Fruit fly (Drosophila melanogaster) ovary, adult (tissue): Measurements from ENCODE around the gene CG3448.
A peak's percentile ranks its signal among the peaks of the same experiment; 100 is the strongest.

Experiments
- CG17801 ChIP-seq: fragments of 200-800 bp; optimal IDR thresholded peaks from 2 replicates; lab custom pipeline; 2019; ENCODE audit warnings: missing biosample characterization, mild to moderate bottlenecking, missing genetic modification characterization, moderate library complexity; ENCODE audit not compliant: partially characterized antibody

Gene CG3448

DNA sequence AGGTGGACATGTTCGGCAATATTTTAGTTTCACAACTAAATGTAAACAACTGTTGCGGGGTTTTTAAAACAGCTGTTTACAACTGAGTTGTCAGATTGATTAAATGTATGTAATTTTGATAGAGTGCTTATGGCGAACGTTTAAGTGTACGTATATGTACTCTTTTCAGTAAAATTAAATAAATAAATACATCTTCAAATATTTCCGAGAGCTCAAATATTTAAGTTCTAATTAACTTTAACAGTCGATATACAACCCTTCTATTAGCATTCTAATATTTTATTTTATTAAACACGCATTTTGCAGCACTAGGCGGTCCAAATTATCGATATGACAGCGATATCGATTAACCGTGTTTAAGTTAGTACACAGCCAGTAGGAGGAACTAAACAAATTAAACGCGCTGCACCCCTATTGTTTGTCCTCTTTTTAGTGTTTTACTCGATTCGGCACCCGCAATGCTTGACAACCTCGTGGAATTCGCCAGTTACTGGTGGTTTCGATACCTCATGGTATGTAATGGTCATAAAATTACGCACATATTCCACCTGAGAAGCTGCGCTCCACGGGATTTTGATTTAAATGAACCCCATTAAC lies at the start of gene CG3448, which contains the start of gene ghi:
TSS of gene CG3448 (minus strand) at position 51 of the 597 bp plus-strand sequence.
TSS of gene ghi (plus strand) at position 355 of the 597 bp plus-strand sequence.
- peak; percentile 73 for TF ChIP-seq CG17801 (GFP tag; lab: Kevin White, UChicago)

DNA sequence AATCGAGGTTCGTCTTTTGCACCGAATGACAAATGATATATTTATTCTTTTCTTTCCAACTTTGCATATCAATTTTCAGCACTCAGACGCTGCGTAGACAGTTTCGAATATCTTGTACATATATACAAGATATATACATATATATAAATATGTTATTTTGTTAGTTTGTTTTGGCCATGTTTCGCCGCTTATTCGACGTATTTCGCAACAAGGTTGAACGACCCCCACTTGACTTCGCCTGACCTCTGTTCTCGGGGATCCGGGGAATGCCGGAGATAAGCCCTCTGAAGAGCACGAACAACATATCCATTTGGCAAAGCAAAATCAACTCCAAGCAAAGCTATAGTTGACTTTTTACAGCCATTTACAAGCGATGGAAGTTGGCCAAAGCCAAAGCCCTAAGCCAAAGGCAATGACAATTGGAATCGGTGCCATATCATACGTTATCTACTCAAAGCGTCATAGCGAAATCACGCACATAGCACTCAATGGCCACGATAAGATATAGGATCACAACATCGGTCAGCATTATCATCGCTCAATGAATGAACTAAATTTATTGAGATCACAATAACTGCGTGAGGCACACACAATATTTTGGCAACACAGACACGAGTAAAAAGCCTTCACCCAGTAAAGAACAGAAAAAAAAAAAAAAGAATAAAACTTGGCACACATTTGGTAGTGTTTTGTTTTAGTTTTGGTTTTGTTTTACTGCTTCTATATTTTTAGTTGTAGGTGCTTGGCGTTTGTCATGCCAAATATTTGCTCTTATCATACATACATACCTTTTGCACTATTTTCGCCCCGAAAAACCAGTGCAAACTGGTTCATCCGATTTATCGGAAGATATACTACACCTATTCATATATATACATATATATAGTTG lies 48.8 kb upstream of the CG3448 start:
- TF ChIP-seq CG17801 (GFP tag; lab: Kevin White, UChicago): no peak

DNA sequence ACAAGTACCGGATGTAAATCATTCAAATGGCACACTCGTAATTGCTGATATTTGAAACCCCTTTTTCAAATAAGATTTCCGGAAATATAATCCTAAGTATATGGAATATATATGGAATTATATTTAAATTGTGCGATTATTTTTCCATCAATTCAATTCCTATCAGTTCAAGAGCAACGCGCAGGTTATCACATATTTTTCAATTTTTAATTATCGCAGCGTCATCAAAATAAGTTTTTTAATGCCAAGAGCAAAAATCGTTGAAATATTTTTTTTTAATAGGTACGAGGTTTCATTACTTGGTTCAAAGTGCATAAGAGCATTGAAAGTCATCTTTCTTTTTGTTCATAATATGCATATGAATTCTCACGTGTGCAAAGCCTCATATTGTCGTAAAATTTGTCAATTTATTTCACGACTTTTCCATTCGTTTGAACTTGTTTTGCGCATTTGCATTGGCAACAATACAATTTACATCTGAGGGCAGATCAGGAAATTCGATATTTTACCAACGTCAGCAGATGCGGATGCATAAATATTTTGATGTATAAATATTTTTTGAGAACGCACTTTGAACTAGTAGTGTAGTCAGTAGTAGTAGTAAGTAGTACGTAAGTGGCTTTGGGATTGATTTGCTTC lies 46.7 kb upstream of the CG3448 start:
- no peak for TF ChIP-seq CG17801 (GFP tag; lab: Kevin White, UChicago)

DNA sequence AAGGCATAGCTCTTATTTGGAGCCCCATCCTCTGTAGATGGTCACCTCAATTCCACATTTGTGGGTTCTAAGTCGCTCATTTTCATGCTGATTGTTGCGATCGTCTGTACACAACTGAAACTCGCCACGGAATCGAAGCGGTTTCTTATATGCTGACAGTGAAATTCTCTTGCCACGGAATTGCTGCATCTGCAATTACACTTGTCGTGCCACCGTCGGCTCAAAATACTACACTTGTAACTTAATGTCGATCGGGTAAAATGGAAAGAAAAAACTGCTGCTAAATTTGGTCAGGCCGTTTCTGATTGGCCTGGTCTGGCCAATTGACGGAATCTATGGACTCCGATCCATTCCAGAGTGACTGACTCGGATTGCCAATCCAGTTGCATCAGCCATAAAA lies 45.9 kb upstream of the CG3448 start:
- peak; percentile 78 for TF ChIP-seq CG17801 (GFP tag; lab: Kevin White, UChicago)

DNA sequence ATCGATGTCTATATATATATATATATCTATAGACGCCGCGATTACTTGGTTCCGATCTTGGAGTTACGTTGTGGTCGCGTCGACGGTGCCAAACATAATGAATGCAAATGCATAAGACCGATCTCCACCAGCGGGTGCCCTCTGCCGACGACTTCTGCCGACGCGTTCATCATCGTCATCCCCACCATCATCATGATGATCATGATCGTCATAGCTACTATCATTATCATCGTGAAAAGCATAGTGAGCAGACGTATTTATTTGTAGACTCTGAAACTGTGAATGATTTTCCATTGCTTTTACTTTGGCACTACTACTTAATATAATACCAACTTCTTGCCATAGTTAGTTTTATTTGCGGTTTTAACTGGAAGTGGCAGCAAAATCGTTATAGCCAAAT lies 40.7 kb upstream of the CG3448 start, which contains the start of gene CG32037:
TSS of gene CG32037 (minus strand) at position 101 of the 400 bp plus-strand sequence.
- TF ChIP-seq CG17801 (GFP tag; lab: Kevin White, UChicago): no peak

DNA sequence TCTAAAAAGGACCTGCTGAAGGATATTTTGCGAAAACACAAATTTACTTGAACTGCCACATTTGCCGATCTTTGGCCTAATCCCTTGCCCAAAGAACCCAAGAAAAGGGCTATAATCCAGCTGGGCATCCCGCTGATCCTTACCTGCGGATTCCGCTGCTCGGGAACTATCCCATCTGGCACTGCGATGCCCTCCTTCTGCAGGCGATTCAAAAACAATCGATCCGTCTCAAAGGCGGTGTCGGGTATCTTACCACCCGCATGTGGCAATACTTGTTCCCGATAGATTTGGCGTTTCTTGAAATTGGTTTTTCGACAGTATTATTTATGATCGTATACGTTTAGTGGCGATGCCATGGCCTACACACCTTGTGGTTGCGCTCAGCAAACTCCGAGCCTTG lies 40.0 kb upstream of the CG3448 start:
- TF ChIP-seq CG17801 (GFP tag; lab: Kevin White, UChicago): no peak

DNA sequence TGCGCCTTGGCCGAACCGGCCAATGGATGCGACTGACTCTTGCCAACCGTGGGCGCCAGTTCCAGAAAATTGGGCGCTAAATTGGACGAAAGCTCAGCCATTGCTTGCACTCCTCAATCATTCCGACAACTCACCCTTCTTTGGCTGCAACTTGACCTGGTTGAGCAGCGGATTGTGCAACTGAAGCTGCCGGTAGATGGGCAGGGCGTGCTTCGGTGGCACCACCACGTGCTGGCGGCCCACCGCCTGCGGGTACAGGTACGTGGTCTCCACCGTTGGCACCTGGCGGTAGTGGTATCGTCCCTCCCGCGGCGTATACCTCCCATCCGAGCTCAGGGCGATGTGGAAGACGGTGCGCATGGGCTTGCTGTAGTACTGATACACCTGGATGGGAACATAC lies 39.1 kb upstream of the CG3448 start:
- TF ChIP-seq CG17801 (GFP tag; lab: Kevin White, UChicago): no peak

DNA sequence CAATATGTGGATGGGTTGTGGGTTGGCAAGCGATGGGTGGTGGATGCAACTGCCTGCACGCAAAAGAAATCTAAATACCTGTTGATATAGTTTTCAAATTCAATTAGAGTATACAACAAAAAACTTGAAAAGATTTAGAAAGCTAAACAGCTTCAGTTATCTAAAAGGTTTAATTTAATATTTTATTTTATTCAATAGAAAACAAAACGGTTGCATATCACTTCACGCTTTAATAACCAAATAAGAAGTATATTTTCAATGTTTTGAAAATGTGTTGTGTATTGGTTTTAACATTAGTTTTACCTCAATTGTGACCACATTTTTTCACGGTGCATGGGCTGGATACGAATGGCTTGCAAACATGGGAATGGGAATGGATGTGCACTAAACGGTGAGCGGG lies 38.3 kb upstream of the CG3448 start:
- TF ChIP-seq CG17801 (GFP tag; lab: Kevin White, UChicago): no peak

DNA sequence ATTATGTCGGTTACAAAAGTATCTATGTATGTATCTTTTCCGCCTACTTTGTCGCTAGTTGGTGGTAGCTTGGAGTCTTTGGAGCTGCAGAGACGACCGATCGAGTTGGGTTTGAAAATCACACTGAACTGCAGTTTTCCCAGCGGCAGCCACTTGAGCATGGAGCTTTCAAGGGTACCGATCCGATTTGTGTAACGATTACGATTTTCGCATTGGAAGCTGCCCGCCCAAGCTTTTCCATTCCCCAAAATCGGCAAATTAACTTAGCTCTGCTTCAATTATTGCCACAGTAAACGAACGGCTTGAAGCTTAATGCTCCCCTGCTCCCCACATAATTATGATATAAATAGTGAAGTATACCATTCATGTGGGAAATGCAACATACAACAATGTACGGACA lies 37.8 kb upstream of the CG3448 start, which contains the start of gene CG32036:
TSS of gene CG32036 (minus strand) at position 101 of the 400 bp plus-strand sequence.
- no peak for TF ChIP-seq CG17801 (GFP tag; lab: Kevin White, UChicago)

DNA sequence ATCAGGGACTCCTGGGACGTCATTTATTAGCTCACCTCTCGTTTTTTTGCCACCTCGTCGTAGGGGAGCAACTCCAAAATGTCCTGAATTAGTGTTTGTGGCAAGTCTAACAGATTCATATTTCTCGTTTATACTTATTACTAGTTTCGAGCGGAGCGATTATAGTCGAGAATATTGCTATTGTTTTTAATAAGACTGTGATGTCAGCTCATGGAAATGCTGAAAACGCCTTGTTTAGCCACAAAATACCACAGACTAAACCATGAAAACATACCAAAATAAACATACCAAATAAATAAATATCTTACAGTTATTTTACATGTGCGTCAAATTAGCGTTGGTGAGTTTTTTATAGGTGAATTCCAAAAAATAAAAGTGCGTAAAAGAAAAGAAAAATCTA lies 36.2 kb upstream of the CG3448 start, which contains the start of gene pall:
TSS of gene pall (minus strand) at position 205 of the 400 bp plus-strand sequence.
- peak; percentile 28 for TF ChIP-seq CG17801 (GFP tag; lab: Kevin White, UChicago)

DNA sequence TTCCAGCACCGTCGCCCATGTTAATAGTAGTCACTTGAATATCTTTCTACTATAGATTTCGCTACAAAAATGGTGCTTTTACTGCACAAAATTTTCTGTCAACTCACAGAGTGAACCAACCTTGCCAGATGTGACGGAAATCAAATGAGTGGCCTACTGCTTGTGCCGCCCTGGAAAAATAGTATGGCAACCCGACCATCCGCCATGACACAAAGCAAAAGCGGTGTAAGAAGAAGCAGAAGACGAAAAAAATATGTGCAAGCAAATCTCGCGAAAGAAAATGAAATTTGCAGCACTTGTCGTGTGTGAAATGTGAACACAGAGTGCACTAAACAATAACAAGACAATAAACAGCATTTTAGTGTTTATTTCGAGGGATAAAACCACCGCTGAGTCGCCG lies 25.5 kb upstream of the CG3448 start, which contains the start of the genes Uch-L5 and Jarid2:
TSS of gene Uch-L5 (minus strand) at position 137 of the 400 bp plus-strand sequence.
TSS of gene Jarid2 (plus strand) at position 210 of the 400 bp plus-strand sequence.
- peak; percentile 79 for TF ChIP-seq CG17801 (GFP tag; lab: Kevin White, UChicago)

DNA sequence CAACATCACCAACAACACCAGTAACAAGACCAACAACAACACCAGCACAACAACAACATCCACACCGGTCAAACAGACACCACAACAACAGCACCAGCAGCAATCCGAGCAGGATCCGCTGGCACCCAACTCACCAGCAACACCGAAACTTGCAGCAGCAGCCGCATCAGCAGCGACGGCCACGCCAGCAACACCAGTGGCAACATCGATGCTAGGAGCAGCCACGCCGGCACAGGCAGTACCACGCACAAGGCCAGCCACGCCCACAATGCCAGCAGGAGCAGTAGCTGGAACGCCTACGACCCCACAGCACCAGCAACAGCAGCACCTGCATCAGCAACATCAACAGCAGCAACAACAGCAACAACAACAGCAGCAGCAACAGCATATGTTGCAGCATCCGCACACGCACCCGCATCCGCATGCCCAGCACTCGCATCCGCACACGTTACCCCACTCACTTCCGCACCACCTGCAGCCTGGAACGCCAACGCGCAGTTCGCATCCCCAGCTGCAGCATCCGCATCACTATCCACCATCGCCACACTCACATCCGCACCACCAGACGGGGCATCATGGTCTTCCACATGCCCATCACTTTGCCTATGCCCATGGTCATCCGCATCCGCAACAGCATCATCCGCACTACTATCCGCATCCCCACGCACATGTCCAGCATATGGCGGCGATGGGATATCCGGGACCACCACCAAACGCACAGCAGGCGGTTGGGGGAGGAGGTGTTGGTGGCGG lies 20.0 kb upstream of the CG3448 start:
- TF ChIP-seq CG17801 (GFP tag; lab: Kevin White, UChicago): no peak

DNA sequence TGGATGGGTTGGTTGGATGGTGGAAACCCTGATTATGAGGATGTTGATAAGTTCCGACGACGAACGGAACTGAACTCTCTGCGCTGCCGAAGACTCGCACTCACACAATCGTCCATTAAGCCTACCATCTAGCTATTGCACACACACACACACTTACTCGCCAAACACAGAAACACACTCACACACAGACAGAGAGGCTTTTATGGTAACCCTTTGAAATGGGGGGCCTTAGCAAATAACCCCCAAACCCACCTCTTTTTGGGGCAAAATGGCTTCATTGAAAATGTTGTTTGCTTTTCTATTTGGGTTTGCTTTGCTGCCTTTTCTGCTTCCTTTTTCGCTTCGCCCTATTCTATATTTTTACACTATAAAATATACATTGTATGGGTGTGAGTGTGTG lies 17.7 kb upstream of the CG3448 start:
- TF ChIP-seq CG17801 (GFP tag; lab: Kevin White, UChicago): no peak

DNA sequence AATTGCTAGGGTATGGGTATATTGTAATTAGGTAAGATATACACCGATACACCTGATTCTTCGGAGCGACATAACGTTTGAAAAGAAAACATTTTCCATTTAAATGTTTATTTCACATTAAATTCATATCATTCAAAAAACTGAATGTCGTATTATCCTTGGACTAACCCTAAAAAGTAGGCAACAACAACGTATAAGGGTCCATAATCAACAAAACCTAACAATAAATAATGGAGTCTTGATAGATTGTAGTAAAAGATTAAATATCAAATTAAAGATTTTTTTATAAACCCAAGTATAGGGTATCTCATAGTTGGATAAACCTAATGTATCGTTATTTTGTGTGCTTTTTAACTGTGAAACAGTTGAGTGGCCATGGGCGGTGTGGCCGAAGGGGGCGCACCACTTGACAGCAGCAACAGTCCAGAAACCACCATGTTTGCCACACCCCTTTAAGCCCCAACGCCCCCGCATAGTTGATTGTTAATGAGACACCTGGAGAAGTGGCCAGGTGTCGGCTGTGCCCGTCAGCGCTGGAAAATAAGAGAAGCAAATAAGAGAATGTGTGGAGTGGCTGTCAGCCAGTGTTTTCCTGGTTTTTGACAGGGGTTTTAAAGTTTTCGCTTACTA lies 17.0 kb upstream of the CG3448 start:
- no peak for TF ChIP-seq CG17801 (GFP tag; lab: Kevin White, UChicago)
